Fruit fly (Drosophila melanogaster) S2 (cell line): ENCODE data around the gene Mes2.

Experiments
- CG8478 ChIP-seq: fragments of >200 bp; optimal IDR thresholded peaks from 2 replicates; lab custom pipeline; 2018
- CTCF ChIP-seq, 2 experiments: fragments of >200 bp; optimal IDR thresholded peaks; 2 replicates each; lab custom pipeline; 2018

DNA sequence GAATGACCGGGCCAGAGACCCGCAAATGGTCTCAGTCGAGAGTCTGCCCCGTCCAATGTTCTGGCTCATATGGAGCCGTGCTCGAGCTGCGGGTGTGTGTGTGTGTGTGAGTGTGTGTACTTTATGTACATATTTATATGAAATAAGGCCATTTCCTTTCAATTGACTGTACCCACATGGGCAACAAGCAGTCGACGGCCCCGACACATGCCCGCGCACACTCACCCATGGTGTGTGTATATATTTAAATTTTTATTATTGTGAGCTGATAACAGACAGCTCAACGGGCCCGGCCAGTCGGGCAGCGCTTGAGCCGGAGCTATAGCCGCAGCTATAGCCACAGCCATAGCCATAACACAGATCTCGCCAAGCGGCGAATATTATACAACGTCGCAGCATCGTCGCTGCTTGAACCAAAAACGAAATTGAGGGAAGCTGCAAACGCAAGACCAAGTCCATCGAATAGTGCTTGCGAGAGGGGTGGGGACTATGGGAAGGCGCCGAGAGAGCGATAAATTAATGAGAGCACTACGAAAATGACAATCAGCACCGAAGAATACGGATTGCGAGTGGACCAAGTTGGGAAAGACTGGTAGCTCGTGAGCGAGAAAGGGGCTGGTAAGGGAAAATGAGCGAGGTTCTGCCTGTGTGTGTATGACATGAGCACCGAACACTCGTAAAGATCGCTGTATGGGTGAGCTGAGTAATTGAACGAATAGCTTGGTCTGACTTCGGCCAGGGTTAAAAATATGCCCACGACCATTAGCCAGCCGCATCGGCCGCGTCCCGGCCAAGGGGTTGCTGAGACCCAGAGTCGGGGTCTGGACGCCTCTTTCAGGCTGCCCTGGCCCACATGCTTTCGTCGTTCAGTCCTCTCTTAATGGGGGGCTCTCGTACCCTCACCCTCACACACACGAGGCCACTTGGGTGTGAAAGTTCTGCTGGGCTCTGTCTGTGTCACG, 2.8 kb downstream of the Mes2 start:
- TF ChIP-seq CTCF (optimal IDR thresholded peaks at IDR 0.05; lab: Kevin White, UChicago) = no peak
- no peak for TF ChIP-seq CG8478 (lab: Kevin White, UChicago)
